Fruit fly (Drosophila melanogaster) whole organism: ENCODE data around the gene CG31288.

Experiments used
- CG8478 ChIP-seq: fragments of >200 bp; optimal IDR thresholded peaks from 2 replicates; lab custom pipeline; 2018; ENCODE audit warnings: inconsistent platforms
- Dll ChIP-seq: fragments of >200 bp; optimal IDR thresholded peaks from 2 replicates; lab custom pipeline; 2017
- EcR ChIP-seq, 2 experiments: fragments of >200 bp; optimal IDR thresholded peaks; 2 replicates each; lab custom pipeline; 2017; ENCODE audit warnings: missing biosample characterization in 2 of 2, missing genetic modification characterization in 2 of 2, missing genetic modification reagents in 2 of 2
- pan ChIP-seq: fragments of >200 bp; optimal IDR thresholded peaks from 2 replicates; lab custom pipeline; 2017
- usp ChIP-seq: fragments of >200 bp; optimal IDR thresholded peaks from 2 replicates; lab custom pipeline; 2017; ENCODE audit warnings: missing biosample characterization, missing genetic modification characterization, mixed read lengths

- TF ChIP-seq EcR (GFP tag; optimal IDR thresholded peaks at IDR 0.05; lab: Kevin White, UChicago) (no peak), pan (lab: Kevin White, UChicago) (no peak), CG8478 (lab: Kevin White, UChicago) (no peak), usp (GFP tag; lab: Kevin White, UChicago) (no peak), Dll (lab: Kevin White, UChicago) (no peak)
Observed at dm6 chr3R:25331103-25331502, 31.7 kb upstream of the CG31288 start, which contains the start of gene CHKov2.
